Worm (Caenorhabditis elegans) whole organism, midembryonic: ENCODE measurements around the gene tag-297.

Experiments
- T22C8.4 ChIP-seq: fragments of 200-800 bp; sonication (Bioruptor generic); IDR thresholded peaks from 2 replicates; pipeline ENCODE4 v1.3.6; 2022; ENCODE audit warnings: missing genetic modification characterization, missing compliant biosample characterization
- cog-1 ChIP-seq: sonication (generic microtip); optimal IDR thresholded peaks from 2 replicates; lab custom pipeline; 2016; ENCODE audit warnings: missing genetic modification characterization, missing compliant biosample characterization
- flt-1 ChIP-seq: fragments of 200-800 bp; sonication (Bioruptor generic); IDR thresholded peaks from 2 replicates; pipeline ENCODE4 v1.3.6; 2022; ENCODE audit warnings: missing genetic modification characterization, missing compliant biosample characterization
- med-1 ChIP-seq: sonication (generic microtip); optimal IDR thresholded peaks from 2 replicates; lab custom pipeline; 2017; ENCODE audit warnings: missing genetic modification characterization, mild to moderate bottlenecking, missing compliant biosample characterization, antibody characterized with exemption, missing genetic modification reagents; ENCODE audit not compliant: insufficient read depth
- ref-1 ChIP-seq: fragments of 200-800 bp; sonication (Bioruptor generic); conservative IDR thresholded peaks from 2 replicates; pipeline ENCODE4 v1.3.6; 2022; ENCODE audit warnings: missing genetic modification reagents, missing genetic modification characterization, missing compliant biosample characterization
- ztf-23 ChIP-seq: fragments of 200-800 bp; sonication (Bioruptor generic); IDR thresholded peaks from 2 replicates; pipeline ENCODE4 v1.3.6; 2022; ENCODE audit warnings: missing genetic modification reagents, missing genetic modification characterization, missing compliant biosample characterization

ce11 chrII:14645290-14645689 is 17.9 kb downstream of the tag-297 start:
- no peak for TF ChIP-seq T22C8.4 (GFP tag; lab: Robert Waterston, UW)
- no peak for TF ChIP-seq flt-1 (GFP tag; lab: Robert Waterston, UW)
- no peak for TF ChIP-seq cog-1 (tag; lab: Kevin White, UChicago)
- no peak for TF ChIP-seq med-1 (GFP tag; lab: Kevin White, UChicago)
- TF ChIP-seq ref-1 (GFP tag; lab: Robert Waterston, UW) = no peak
- TF ChIP-seq ztf-23 (GFP tag; lab: Robert Waterston, UW) = no peak
